Worm (Caenorhabditis elegans) whole organism, L3 larva: ENCODE measurements around the gene K02E7.4.

Source experiments
- ceh-16 ChIP-seq: sonication (generic microtip); optimal IDR thresholded peaks from 2 replicates; lab custom pipeline; 2017; ENCODE audit warnings: missing biosample characterization, missing genetic modification characterization
- ceh-82 ChIP-seq: fragments of 150-350 bp; optimal IDR thresholded peaks from 2 replicates; lab custom pipeline; 2014; ENCODE audit warnings: missing biosample characterization, missing genetic modification characterization
- egl-27 ChIP-seq: sonication (generic microtip); optimal IDR thresholded peaks from 4 replicates; lab custom pipeline; 2017; ENCODE audit warnings: missing biosample characterization, missing genetic modification reagents, missing genetic modification characterization
- elt-3 ChIP-seq, 3 experiments: fragments of 150-350 bp in 1 of 3; sonication (generic microtip) in 2 of 3; optimal IDR thresholded peaks; 2 replicates in 2 of 3; 4 replicates in 1 of 3; lab custom pipeline; 2014 to 2017; ENCODE audit warnings: missing biosample characterization in 3 of 3, missing genetic modification characterization in 3 of 3
- lin-39 ChIP-seq: fragments of 150-350 bp; optimal IDR thresholded peaks from 2 replicates; lab custom pipeline; 2018; ENCODE audit warnings: missing biosample characterization, missing genetic modification reagents, missing genetic modification characterization
- nhr-11 ChIP-seq: fragments of 150-350 bp; optimal IDR thresholded peaks from 2 replicates; lab custom pipeline; 2014; ENCODE audit warnings: missing biosample characterization, missing genetic modification characterization
- nhr-23 ChIP-seq: fragments of 150-350 bp; optimal IDR thresholded peaks from 2 replicates; lab custom pipeline; 2014; ENCODE audit warnings: missing biosample characterization, missing genetic modification reagents, missing genetic modification characterization
- nhr-76 ChIP-seq: fragments of 150-350 bp; sonication (generic microtip); optimal IDR thresholded peaks from 5 replicates; lab custom pipeline; 2014; ENCODE audit warnings: missing biosample characterization, missing genetic modification characterization
- pqm-1 ChIP-seq: fragments of 150-350 bp; optimal IDR thresholded peaks from 2 replicates; lab custom pipeline; 2017; ENCODE audit warnings: missing biosample characterization, missing genetic modification characterization, inconsistent platforms
- snpc-4 ChIP-seq: fragments of 150-350 bp; optimal IDR thresholded peaks from 2 replicates; lab custom pipeline; 2014; ENCODE audit warnings: missing biosample characterization, missing genetic modification characterization
- tbx-2 ChIP-seq: sonication (generic microtip); optimal IDR thresholded peaks from 2 replicates; lab custom pipeline; 2016; ENCODE audit warnings: mild to moderate bottlenecking, missing genetic modification characterization, missing compliant biosample characterization
- unc-39 ChIP-seq: sonication (generic microtip); optimal IDR thresholded peaks from 4 replicates; lab custom pipeline; 2017; ENCODE audit warnings: missing biosample characterization, missing genetic modification characterization
- unc-62 ChIP-seq: fragments of 150-350 bp; sonication (generic microtip); optimal IDR thresholded peaks from 4 replicates; lab custom pipeline; 2014; ENCODE audit warnings: missing biosample characterization, missing genetic modification reagents, missing genetic modification characterization

ce11 chrII:1071432-1071831 is 774 bp upstream of the K02E7.4 start:
- TF ChIP-seq snpc-4 (tag; lab: Kevin White, UChicago) (no peak), ceh-16 (tag; lab: Kevin White, UChicago) (no peak), nhr-11 (tag; lab: Kevin White, UChicago) (no peak), nhr-23 (no peak), unc-39 (tag; lab: Kevin White, UChicago) (no peak), lin-39 (no peak), unc-62 (no peak), pqm-1 (tag; lab: Kevin White, UChicago) (no peak), elt-3 (tag; optimal IDR thresholded peaks at IDR 0.05; lab: Kevin White, UChicago) (no peak), egl-27 (tag; lab: Kevin White, UChicago) (no peak), nhr-76 (tag; lab: Kevin White, UChicago) (no peak), tbx-2 (tag; lab: Kevin White, UChicago) (no peak), ceh-82 (tag; lab: Kevin White, UChicago) (no peak)
